Fruit fly (Drosophila melanogaster) whole organism, prepupa: ENCODE results near the gene CG9806.
"Not testable (repeated sequence)": the region's sequence is repeated elsewhere in the genome, so short reads cannot be mapped to it uniquely, and the experiment has no call there.

Experiments
- Blimp-1 ChIP-seq: fragments of 200-800 bp; sonication (Bioruptor generic); optimal IDR thresholded peaks from 3 replicates; lab custom pipeline; 2017; ENCODE audit warnings: missing biosample characterization, missing genetic modification characterization, mild to moderate bottlenecking, moderate library complexity, missing genetic modification reagents
- CG10631 ChIP-seq: fragments of 200-800 bp; sonication (Bioruptor generic); optimal IDR thresholded peaks from 2 replicates; lab custom pipeline; 2016; ENCODE audit warnings: missing biosample characterization, missing genetic modification characterization
- CG11294 ChIP-seq: fragments of 200-800 bp; sonication (Bioruptor generic); IDR thresholded peaks from 2 replicates; pipeline ENCODE4 v1.3.6; 2022; ENCODE audit warnings: missing biosample characterization, missing genetic modification characterization
- CG11762 ChIP-seq: fragments of 200-800 bp; sonication (Bioruptor generic); optimal IDR thresholded peaks from 3 replicates; lab custom pipeline; 2016; ENCODE audit warnings: missing biosample characterization, missing genetic modification characterization; ENCODE audit not compliant: insufficient read depth
- CG11902 ChIP-seq: fragments of 200-800 bp; sonication (Bioruptor generic); optimal IDR thresholded peaks from 3 replicates; lab custom pipeline; 2016; ENCODE audit warnings: missing biosample characterization, missing genetic modification characterization
- CG1621 ChIP-seq: fragments of 200-800 bp; sonication (Bioruptor generic); optimal IDR thresholded peaks from 3 replicates; lab custom pipeline; 2018; ENCODE audit warnings: missing biosample characterization, mild to moderate bottlenecking, missing genetic modification characterization
- CG16779 ChIP-seq: fragments of 200-800 bp; sonication (Bioruptor generic); optimal IDR thresholded peaks from 3 replicates; lab custom pipeline; 2017; ENCODE audit warnings: missing biosample characterization, mild to moderate bottlenecking, missing genetic modification characterization
- CG31627 ChIP-seq: fragments of 200-800 bp; sonication (Bioruptor generic); optimal IDR thresholded peaks from 3 replicates; lab custom pipeline; 2016; ENCODE audit warnings: missing biosample characterization, missing genetic modification characterization
- CG32006 ChIP-seq: fragments of 200-800 bp; sonication (Bioruptor generic); optimal IDR thresholded peaks from 3 replicates; lab custom pipeline; 2017; ENCODE audit warnings: missing biosample characterization, mild to moderate bottlenecking, missing genetic modification characterization
- CG3919 ChIP-seq: fragments of 200-800 bp; sonication (Bioruptor generic); optimal IDR thresholded peaks from 3 replicates; lab custom pipeline; 2016; ENCODE audit warnings: missing biosample characterization, missing genetic modification characterization
- CG4318 ChIP-seq: fragments of 200-800 bp; sonication (Bioruptor generic); optimal IDR thresholded peaks from 3 replicates; lab custom pipeline; 2017; ENCODE audit warnings: missing biosample characterization, mild to moderate bottlenecking, missing genetic modification characterization
- CG6276 ChIP-seq: fragments of 200-800 bp; sonication (Bioruptor generic); optimal IDR thresholded peaks from 2 replicates; lab custom pipeline; 2017; ENCODE audit warnings: missing biosample characterization, mild to moderate bottlenecking, missing genetic modification characterization
- CG6792 ChIP-seq: fragments of 200-800 bp; sonication (Bioruptor generic); optimal IDR thresholded peaks from 3 replicates; lab custom pipeline; 2016; ENCODE audit warnings: missing biosample characterization, missing genetic modification characterization
- CG7368 ChIP-seq: fragments of 200-800 bp; sonication (Bioruptor generic); optimal IDR thresholded peaks from 3 replicates; lab custom pipeline; 2016; ENCODE audit warnings: missing biosample characterization, missing genetic modification characterization
- CG8319 ChIP-seq: fragments of 200-800 bp; sonication (Bioruptor generic); optimal IDR thresholded peaks from 3 replicates; lab custom pipeline; 2016; ENCODE audit warnings: missing biosample characterization, missing genetic modification characterization
- Eip78C ChIP-seq: fragments of 200-800 bp; sonication (Bioruptor generic); peaks from one replicate; lab custom pipeline; 2016; ENCODE audit warnings: missing biosample characterization, missing genetic modification characterization
- Ets21C ChIP-seq: fragments of 200-800 bp; sonication (Bioruptor generic); optimal IDR thresholded peaks from 3 replicates; lab custom pipeline; 2016; ENCODE audit warnings: missing biosample characterization, missing genetic modification characterization
- Ets96B ChIP-seq: fragments of 200-800 bp; optimal IDR thresholded peaks from 2 replicates; lab custom pipeline; 2019; ENCODE audit warnings: missing biosample characterization, mild to moderate bottlenecking, missing genetic modification characterization, moderate library complexity
- Hr38 ChIP-seq: sonication (Bioruptor generic); optimal IDR thresholded peaks from 2 replicates; lab custom pipeline; 2016; ENCODE audit warnings: missing biosample characterization, missing genetic modification characterization
- Hr39 ChIP-seq: fragments of 200-800 bp; sonication (Bioruptor generic); optimal IDR thresholded peaks from 2 replicates; lab custom pipeline; 2016; ENCODE audit warnings: missing biosample characterization, missing genetic modification characterization
- Hr4 ChIP-seq: fragments of 200-800 bp; sonication (Bioruptor generic); optimal IDR thresholded peaks from 3 replicates; lab custom pipeline; 2016; ENCODE audit warnings: missing biosample characterization, missing genetic modification characterization
- OdsH ChIP-seq: fragments of 200-800 bp; sonication (Bioruptor generic); optimal IDR thresholded peaks from 3 replicates; lab custom pipeline; 2016; ENCODE audit warnings: missing biosample characterization, missing genetic modification characterization
- Smox ChIP-seq: fragments of 200-800 bp; sonication (Bioruptor generic); optimal IDR thresholded peaks from 3 replicates; lab custom pipeline; 2016; ENCODE audit warnings: missing biosample characterization, missing genetic modification characterization
- Sox102F ChIP-seq: fragments of 200-800 bp; sonication (Bioruptor generic); optimal IDR thresholded peaks from 2 replicates; lab custom pipeline; 2016; ENCODE audit warnings: missing biosample characterization, mild to moderate bottlenecking, missing genetic modification characterization
- achi ChIP-seq: fragments of 200-800 bp; sonication (Bioruptor generic); optimal IDR thresholded peaks from 3 replicates; lab custom pipeline; 2016; ENCODE audit warnings: missing biosample characterization, missing genetic modification characterization
- acj6 ChIP-seq: fragments of 200-800 bp; sonication (Bioruptor generic); optimal IDR thresholded peaks from 3 replicates; lab custom pipeline; 2016; ENCODE audit warnings: missing biosample characterization, missing genetic modification characterization
- esn ChIP-seq: fragments of 200-800 bp; sonication (Bioruptor generic); optimal IDR thresholded peaks from 2 replicates; lab custom pipeline; 2016; ENCODE audit warnings: missing biosample characterization, mild to moderate bottlenecking, missing genetic modification characterization, moderate library complexity
- fd59A ChIP-seq: fragments of 200-800 bp; sonication (Bioruptor generic); optimal IDR thresholded peaks from 2 replicates; lab custom pipeline; 2017; ENCODE audit warnings: missing biosample characterization, mild to moderate bottlenecking, missing genetic modification characterization, missing genetic modification reagents
- fd85E ChIP-seq: fragments of 200-800 bp; sonication (Bioruptor generic); optimal IDR thresholded peaks from 3 replicates; lab custom pipeline; 2016; ENCODE audit warnings: missing biosample characterization, missing genetic modification characterization
- fkh ChIP-seq: fragments of 200-800 bp; sonication (Bioruptor generic); optimal IDR thresholded peaks from 3 replicates; lab custom pipeline; 2017; ENCODE audit warnings: missing biosample characterization, mild to moderate bottlenecking, missing genetic modification characterization, moderate library complexity
- pdm3 ChIP-seq: fragments of 200-800 bp; sonication (Bioruptor generic); optimal IDR thresholded peaks from 3 replicates; lab custom pipeline; 2016; ENCODE audit warnings: missing biosample characterization, missing genetic modification characterization
- salr ChIP-seq, 2 experiments: fragments of 200-800 bp; sonication (Bioruptor generic); optimal IDR thresholded peaks; 3 replicates each; lab custom pipeline; 2016 to 2018; ENCODE audit warnings: missing biosample characterization in 2 of 2, missing genetic modification characterization in 2 of 2, mild to moderate bottlenecking in 1 of 2
- spab ChIP-seq: fragments of 200-800 bp; sonication (Bioruptor generic); optimal IDR thresholded peaks from 2 replicates; lab custom pipeline; 2017; ENCODE audit warnings: missing biosample characterization, mild to moderate bottlenecking, missing genetic modification characterization, missing genetic modification reagents
- ss ChIP-seq, 2 experiments: fragments of 200-800 bp; sonication (Bioruptor generic); optimal IDR thresholded peaks; 2 replicates in 1 of 2; 3 replicates in 1 of 2; lab custom pipeline; 2017 to 2018; ENCODE audit warnings: mild to moderate bottlenecking in 2 of 2, missing biosample characterization in 2 of 2, missing genetic modification characterization in 2 of 2, moderate library complexity in 1 of 2
- vri ChIP-seq: fragments of 200-800 bp; sonication (Bioruptor generic); optimal IDR thresholded peaks from 3 replicates; lab custom pipeline; 2016; ENCODE audit warnings: missing biosample characterization, mild to moderate bottlenecking, missing genetic modification characterization

Gene CG9806

dm6 chrX:10627062-10627756 lies at the start of gene CG9806, which contains the start of gene X11Lbeta:
Gene CG9806 (minus strand): TSS chrX:10627112.
Gene X11Lbeta (plus strand): TSS chrX:10627737.
- TF ChIP-seq CG1621 (tag; lab: Kevin White, UChicago) (no peak), CG8319 (GFP tag; lab: Kevin White, UChicago) (no peak), CG31627 (GFP tag; lab: Kevin White, UChicago) (no peak), vri (GFP tag; lab: Kevin White, UChicago) (no peak), Hr39 (no peak), acj6 (GFP tag; lab: Kevin White, UChicago) (no peak), CG11294 (GFP tag; lab: Robert Waterston, UW) (no peak)

- TF ChIP-seq CG6792 (GFP tag; lab: Kevin White, UChicago) (no peak), CG16779 (tag; lab: Kevin White, UChicago) (no peak), spab (GFP tag; lab: Kevin White, UChicago) (no peak), CG10631 (GFP tag; lab: Kevin White, UChicago) (no peak), CG11294 (GFP tag; lab: Robert Waterston, UW) (no peak), ss (GFP tag; optimal IDR thresholded peaks at IDR 0.05; lab: Kevin White, UChicago) (no peak), vri (GFP tag; lab: Kevin White, UChicago) (no peak), Hr39 (no peak), CG8319 (GFP tag; lab: Kevin White, UChicago) (no peak), salr (GFP tag; optimal IDR thresholded peaks at IDR 0.05; lab: Kevin White, UChicago) (no peak), Hr4 (GFP tag; lab: Kevin White, UChicago) (no peak), Hr38 (GFP tag; lab: Kevin White, UChicago) (no peak), CG11762 (GFP tag; lab: Kevin White, UChicago) (no peak), Smox (GFP tag; lab: Kevin White, UChicago) (no peak), CG11902 (no peak), OdsH (GFP tag; lab: Kevin White, UChicago) (no peak)
These were observed 46.5 kb upstream of the CG9806 start, which contains the start of gene CG12637 for dm6 chrX:10673366-10673765. Gene CG12637 (minus strand): TSS chrX:10673466.

DNA sequence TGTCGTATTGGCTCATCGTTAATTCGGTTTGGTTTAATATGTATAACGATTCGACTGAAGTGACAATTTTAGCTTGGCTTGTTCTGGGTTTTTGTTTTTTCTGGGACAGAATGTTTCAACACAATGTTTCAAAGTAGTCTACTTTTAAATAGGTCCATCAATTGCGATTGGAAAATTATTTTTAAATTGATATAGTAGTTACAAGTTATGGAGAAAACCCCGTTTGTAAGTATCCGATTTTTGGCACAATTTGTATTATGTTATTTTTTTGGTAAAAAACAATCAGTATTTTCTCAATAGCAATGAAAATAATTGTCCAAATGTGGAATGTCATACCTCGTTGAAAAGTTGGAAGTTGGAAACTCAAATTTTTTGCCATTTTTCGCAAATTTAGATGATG lies 34.8 kb upstream of the CG9806 start, which contains the start of gene Rab9E:
Gene Rab9E (minus strand): TSS at position 101 of the 400 bp plus-strand sequence.
- not testable (repeated sequence) for TF ChIP-seq vri, Eip78C, CG3919 (GFP tag; lab: Kevin White, UChicago)

- TF ChIP-seq Ets21C (GFP tag; lab: Kevin White, UChicago) (no peak), Blimp-1 (no peak), pdm3 (GFP tag; lab: Kevin White, UChicago) (no peak), CG32006 (GFP tag; lab: Kevin White, UChicago) (no peak), CG6276 (GFP tag; lab: Kevin White, UChicago) (no peak), fd85E (GFP tag; lab: Kevin White, UChicago) (no peak), fkh (GFP tag; lab: Kevin White, UChicago) (no peak), CG3919 (GFP tag; lab: Kevin White, UChicago) (no peak), fd59A (GFP tag; lab: Kevin White, UChicago) (no peak), achi (GFP tag; lab: Kevin White, UChicago) (no peak), CG7368 (GFP tag; lab: Kevin White, UChicago) (no peak), Sox102F (GFP tag; lab: Kevin White, UChicago) (no peak), Ets96B (tag; lab: Kevin White, UChicago) (no peak), ss (GFP tag; optimal IDR thresholded peaks at IDR 0.05; lab: Kevin White, UChicago) (no peak), spab (GFP tag; lab: Kevin White, UChicago) (no peak), Hr38 (GFP tag; lab: Kevin White, UChicago) (no peak), esn (GFP tag; lab: Kevin White, UChicago) (no peak), CG4318 (GFP tag; lab: Kevin White, UChicago) (no peak)
- TF ChIP-seq, all 60 proteins: peak for 0
These were observed 30.5 kb upstream of the CG9806 start, which contains the start of gene CG2111 for dm6 chrX:10657380-10657779. Gene CG2111 (plus strand): TSS chrX:10657680.
